Worm (Caenorhabditis elegans): Measurements from ENCODE around the gene grd-5.

- TF ChIP-seq Y55F3AM.14 (GFP tag; optimal IDR thresholded peaks at IDR 0.05), result peak; percentile 66
- TF ChIP-seq ZK546.5 (tag; optimal IDR thresholded peaks at IDR 0.05), result no peak
- TF ChIP-seq lin-39 (tag; optimal IDR thresholded peaks at IDR 0.05), result no peak
- no peak for TF ChIP-seq ama-1 (optimal IDR thresholded peaks at IDR 0.05)
- peak; percentile 81 for TF ChIP-seq sma-9 (GFP tag; optimal IDR thresholded peaks at IDR 0.05)
- TF ChIP-seq sma-9 (tag; optimal IDR thresholded peaks at IDR 0.05), result no peak
Measured at ce11 chrV:8662056-8663006, 43.5 kb downstream of the grd-5 start.

All from whole organism, L2 larva.